Fruit fly (Drosophila melanogaster): Measurements from ENCODE around the gene app.

Gene app

DNA sequence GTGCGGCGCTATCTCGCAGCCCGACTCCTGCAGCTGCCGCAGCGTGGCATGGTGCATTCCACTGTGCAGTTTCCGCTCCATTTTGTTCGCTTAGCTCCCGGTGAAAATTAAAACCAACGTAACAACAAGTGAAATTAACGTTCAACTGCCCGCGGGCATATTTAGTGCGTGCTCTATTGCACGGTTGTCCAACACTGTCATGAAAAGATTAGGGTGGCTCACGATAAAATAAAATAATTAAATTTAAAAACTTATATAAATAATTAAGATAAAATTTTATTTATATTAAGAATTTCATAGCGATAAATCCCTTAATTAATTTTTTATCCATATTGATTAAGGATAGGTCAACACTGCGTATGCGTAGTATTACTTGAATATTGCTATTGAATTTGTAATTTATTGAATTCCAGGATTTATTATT, 4.6 kb upstream of the app start, which contains the start of gene Pbgs (continued):
- peak; percentile 58 for TF ChIP-seq CG15696 (tag; optimal IDR thresholded peaks at IDR 0.05)
- TF ChIP-seq so (GFP tag; IDR thresholded peaks at IDR 0.05): peak; percentile 23; the same call in 1 of the 3 replicates
- no peak for TF ChIP-seq CG18011 (GFP tag; optimal IDR thresholded peaks at IDR 0.05)
- peak; percentile 24 for TF ChIP-seq CG8388 (GFP tag; optimal IDR thresholded peaks at IDR 0.05)
- no peak for TF ChIP-seq Ets97D (GFP tag; optimal IDR thresholded peaks at IDR 0.05)
- TF ChIP-seq sens-2 (GFP tag; IDR thresholded peaks at IDR 0.05): no peak
- no peak for TF ChIP-seq abd-A (tag; optimal IDR thresholded peaks at IDR 0.05)
- no peak for TF ChIP-seq Bdp1 (GFP tag; optimal IDR thresholded peaks at IDR 0.05)
- peak; percentile 44 for TF ChIP-seq Myb (GFP tag; optimal IDR thresholded peaks at IDR 0.05)
- TF ChIP-seq vfl (GFP tag; optimal IDR thresholded peaks at IDR 0.05): no peak
- peak; percentile 76 for TF ChIP-seq ci (GFP tag; IDR thresholded peaks at IDR 0.05)
- no peak for TF ChIP-seq sisA (GFP tag; IDR thresholded peaks at IDR 0.05)
- peak; percentile 73 for TF ChIP-seq Nf-YC (tag; optimal IDR thresholded peaks at IDR 0.05)
- TF ChIP-seq Xbp1 (GFP tag; optimal IDR thresholded peaks at IDR 0.05): peak; percentile 4
- no peak for TF ChIP-seq chinmo (GFP tag; IDR thresholded peaks at IDR 0.05; ENCODE audit: partially characterized antibody)
- 0 out of 2 replicates have a peak, but pooled peaks have one; percentile 25 for TF ChIP-seq CG11696 (GFP tag; IDR thresholded peaks at IDR 0.05)
- peak; percentile 62 for TF ChIP-seq MESR4 (GFP tag; optimal IDR thresholded peaks at IDR 0.05)
- peak; percentile 52 for TF ChIP-seq CG7556 (GFP tag; optimal IDR thresholded peaks at IDR 0.05)
- TF ChIP-seq CG7271 (tag; optimal IDR thresholded peaks at IDR 0.05): peak; percentile 72
- TF ChIP-seq Eip74EF (GFP tag; optimal IDR thresholded peaks at IDR 0.05): peak in 1 of 2 experiments; percentile 45
- no peak for TF ChIP-seq CG10543 (GFP tag; optimal IDR thresholded peaks at IDR 0.05)
- TF ChIP-seq phol (tag; optimal IDR thresholded peaks at IDR 0.05): peak; percentile 66
- TF ChIP-seq Sox100B (GFP tag; optimal IDR thresholded peaks at IDR 0.05): peak; percentile 41
- peak; percentile 81 for TF ChIP-seq CG2712 (tag; optimal IDR thresholded peaks at IDR 0.05)
- TF ChIP-seq CoRest (tag; optimal IDR thresholded peaks at IDR 0.05): peak; percentile 30
- TF ChIP-seq exex (tag; optimal IDR thresholded peaks at IDR 0.05): peak; percentile 37
- TF ChIP-seq CG1603 (tag; optimal IDR thresholded peaks at IDR 0.05): no peak
- TF ChIP-seq Dbx (GFP tag; IDR thresholded peaks at IDR 0.05): peak; percentile 35; the same call in 1 of the 3 replicates
- TF ChIP-seq CG14014 (GFP tag; IDR thresholded peaks at IDR 0.05): peak; percentile 33; the same call in 1 of the 2 replicates
- peak; percentile 19 for TF ChIP-seq Asciz (GFP tag; optimal IDR thresholded peaks at IDR 0.05)
- no peak for TF ChIP-seq sim (GFP tag; IDR thresholded peaks at IDR 0.05)
- peak; percentile 52 for TF ChIP-seq CG18599 (GFP tag; optimal IDR thresholded peaks at IDR 0.05)
- no peak for TF ChIP-seq p53 (GFP tag; optimal IDR thresholded peaks at IDR 0.05)
- TF ChIP-seq CG1024 (GFP tag; IDR thresholded peaks at IDR 0.05): peak; percentile 34; the same call in 1 of the 2 replicates
- TF ChIP-seq CG13894 (tag; optimal IDR thresholded peaks at IDR 0.05): peak; percentile 20
- peak; percentile 78 for TF ChIP-seq CG11504 (tag; optimal IDR thresholded peaks at IDR 0.05)
- no peak for TF ChIP-seq repo (GFP tag; optimal IDR thresholded peaks at IDR 0.05)
- TF ChIP-seq bsh (GFP tag; optimal IDR thresholded peaks at IDR 0.05): peak in 1 of 2 experiments; percentile 30
- no peak for TF ChIP-seq sna (GFP tag; IDR thresholded peaks at IDR 0.05; ENCODE audit: partially characterized antibody)
- TF ChIP-seq Dip3 (GFP tag; optimal IDR thresholded peaks at IDR 0.05): no peak
- no peak for TF ChIP-seq Sry-δ (GFP tag; optimal IDR thresholded peaks at IDR 0.05)
- peak; percentile 82 for TF ChIP-seq CG2678 (tag; optimal IDR thresholded peaks at IDR 0.05)
- TF ChIP-seq CG5180 (GFP tag; optimal IDR thresholded peaks at IDR 0.05): peak; percentile 39
- no peak for TF ChIP-seq D19B (GFP tag; optimal IDR thresholded peaks at IDR 0.05)

Data from whole organism, embryonic.